Fruit fly (Drosophila melanogaster) ovary, adult (tissue): ENCODE data around the gene fok.

Experiments used
- CG17801 ChIP-seq: fragments of 200-800 bp; optimal IDR thresholded peaks from 2 replicates; lab custom pipeline; 2019; ENCODE audit warnings: missing biosample characterization, mild to moderate bottlenecking, missing genetic modification characterization, moderate library complexity; ENCODE audit not compliant: partially characterized antibody

Gene fok

DNA sequence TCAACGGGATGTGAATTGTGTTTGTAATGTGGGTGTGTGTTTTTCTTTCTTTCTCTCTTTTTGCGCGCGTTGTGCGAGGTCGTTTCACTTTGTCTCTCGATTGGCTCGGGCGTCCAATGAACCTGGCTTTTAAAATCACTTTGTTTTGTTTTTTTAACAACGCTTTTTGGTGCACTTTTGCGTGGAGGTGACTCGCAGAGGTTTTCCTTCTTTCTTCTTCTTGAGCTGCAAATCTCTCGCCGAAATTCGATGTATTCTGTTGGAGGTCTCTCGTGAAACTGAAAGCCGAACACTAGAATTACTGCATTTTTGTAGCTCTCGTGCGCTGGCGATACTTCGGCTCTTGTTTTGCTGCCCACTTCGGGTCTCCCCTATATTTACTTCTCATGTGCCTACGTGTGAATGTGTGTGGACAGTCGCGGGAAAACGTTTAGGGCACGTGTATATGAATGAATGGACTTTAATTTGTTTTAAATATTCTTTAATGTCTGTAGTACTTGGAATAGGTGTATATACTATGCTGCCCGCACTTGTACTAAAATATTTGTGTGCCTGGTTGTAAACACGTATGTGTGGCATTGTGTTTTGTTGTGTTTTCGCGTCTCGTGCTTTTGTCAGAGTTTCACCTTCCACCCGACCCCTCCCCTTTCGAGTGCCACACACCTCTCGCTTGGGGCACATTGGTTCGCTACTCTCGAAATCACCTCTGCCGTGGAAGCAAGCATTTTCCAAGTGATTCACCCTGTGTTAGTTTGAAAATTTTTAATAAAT lies at the start of gene fok:
fok (minus strand) TSS at position 286 of the 771 bp plus-strand sequence.
- peak; percentile 97 for TF ChIP-seq CG17801 (GFP tag; lab: Kevin White, UChicago)

DNA sequence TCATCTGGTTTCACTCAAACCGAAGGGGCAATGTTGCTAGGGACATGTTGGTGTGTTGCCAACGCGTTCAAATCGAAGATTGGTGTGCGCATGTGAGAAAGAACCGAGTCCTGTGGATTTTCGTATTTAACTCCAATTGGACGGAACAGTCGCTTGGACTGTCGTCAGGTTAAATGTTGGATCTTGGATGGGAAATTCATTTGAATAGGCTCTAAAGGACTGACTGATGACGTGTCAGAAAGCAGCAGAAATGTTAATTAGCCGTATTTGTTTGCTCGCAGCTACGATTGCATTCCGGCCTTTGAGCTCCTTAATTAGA lies 36.3 kb upstream of the fok start:
- no peak for TF ChIP-seq CG17801 (GFP tag; lab: Kevin White, UChicago)

DNA sequence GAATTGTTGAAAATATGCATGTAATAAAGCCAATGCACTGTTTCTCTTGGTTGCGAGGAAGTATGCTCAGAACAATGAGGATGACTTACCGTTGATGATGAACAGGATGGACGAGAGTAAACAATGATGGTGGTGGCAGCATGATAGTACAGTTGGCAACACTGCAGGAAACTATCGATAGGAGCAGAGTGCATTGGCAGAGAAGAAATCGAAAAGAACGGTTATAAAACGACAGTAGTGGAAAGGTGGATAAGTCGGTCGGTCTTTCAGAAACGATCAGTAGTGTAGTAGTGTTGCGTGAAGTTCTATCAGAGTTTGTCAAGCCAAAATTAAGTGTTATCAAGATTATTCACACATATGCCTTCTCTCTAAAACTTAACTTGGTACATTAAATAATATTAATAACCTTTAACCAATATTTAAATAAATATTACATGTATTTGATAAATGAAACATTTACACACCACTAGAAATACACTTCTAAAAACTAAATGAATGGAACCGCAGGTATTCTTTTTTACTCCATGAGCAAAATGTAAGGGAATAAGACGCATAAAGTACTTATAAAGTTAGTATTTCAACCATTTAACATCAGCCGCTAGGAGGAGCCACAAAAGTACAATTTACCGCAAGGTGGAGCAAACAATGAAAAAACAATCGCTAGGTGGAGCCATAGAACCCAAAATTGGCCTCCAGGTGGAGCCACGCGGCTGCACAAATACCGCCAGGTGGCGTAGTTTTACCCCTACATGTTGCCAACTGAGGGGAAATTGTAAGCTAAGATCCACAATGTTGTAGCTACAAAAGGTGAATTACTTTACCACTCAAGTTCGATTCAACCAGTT lies 35.7 kb upstream of the fok start:
- TF ChIP-seq CG17801 (GFP tag; lab: Kevin White, UChicago) = peak; percentile 15

DNA sequence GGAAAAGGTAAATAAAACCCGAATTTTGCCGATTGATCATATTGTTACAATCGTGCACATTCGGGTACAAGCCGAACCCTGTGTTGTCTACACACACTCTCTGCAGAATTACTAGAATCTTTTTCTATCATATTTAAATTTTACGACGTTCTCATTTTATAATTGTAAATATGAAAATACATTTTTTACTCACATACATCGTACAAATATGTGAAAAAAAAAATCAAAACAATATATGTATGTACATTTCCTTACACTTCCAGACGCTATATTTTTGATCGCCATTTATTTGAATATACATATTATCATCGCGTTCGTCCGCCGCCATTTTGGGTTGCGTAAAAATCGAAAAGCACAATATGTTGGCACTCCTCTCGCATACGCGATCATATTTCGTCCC lies 32.9 kb upstream of the fok start:
- no peak for TF ChIP-seq CG17801 (GFP tag; lab: Kevin White, UChicago)

DNA sequence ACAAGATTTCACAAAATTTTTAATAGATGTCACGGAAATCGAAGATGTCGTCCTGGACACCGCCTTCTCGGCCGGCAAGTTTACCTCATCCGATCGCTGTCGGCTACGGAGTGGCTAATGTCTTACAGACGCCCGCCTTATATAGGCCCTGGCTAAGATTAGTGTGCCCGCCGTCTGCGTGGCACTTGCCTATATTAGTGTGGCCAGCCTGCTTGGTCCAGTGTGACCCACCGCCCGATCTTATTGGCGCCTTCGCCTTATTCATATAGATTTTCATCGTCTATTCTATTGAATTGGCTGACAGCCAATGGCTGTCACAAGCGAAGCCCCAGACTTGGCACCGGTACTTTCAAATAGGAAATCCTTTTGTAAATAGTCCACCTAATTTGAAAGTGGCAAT lies 31.0 kb upstream of the fok start:
- TF ChIP-seq CG17801 (GFP tag; lab: Kevin White, UChicago) = no peak

DNA sequence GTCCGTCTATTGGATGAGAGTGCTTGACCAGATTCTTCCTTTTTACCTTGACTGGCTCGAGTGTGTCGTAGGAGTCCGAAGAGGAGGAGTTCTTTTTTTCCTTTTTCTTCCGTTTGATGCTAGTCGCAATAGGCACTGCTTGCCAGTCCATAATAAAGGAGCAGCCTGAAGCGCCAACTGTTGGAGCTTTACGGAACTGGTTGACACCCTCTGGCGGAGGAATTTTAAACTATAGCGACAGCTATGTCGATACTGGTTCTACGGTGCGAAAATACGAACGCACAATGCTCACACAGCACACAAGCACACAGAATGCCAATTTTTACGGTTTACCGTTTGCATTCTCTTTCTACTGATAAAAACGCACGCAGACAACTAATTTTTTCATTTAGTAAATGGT lies 21.7 kb upstream of the fok start:
- no peak for TF ChIP-seq CG17801 (GFP tag; lab: Kevin White, UChicago)

DNA sequence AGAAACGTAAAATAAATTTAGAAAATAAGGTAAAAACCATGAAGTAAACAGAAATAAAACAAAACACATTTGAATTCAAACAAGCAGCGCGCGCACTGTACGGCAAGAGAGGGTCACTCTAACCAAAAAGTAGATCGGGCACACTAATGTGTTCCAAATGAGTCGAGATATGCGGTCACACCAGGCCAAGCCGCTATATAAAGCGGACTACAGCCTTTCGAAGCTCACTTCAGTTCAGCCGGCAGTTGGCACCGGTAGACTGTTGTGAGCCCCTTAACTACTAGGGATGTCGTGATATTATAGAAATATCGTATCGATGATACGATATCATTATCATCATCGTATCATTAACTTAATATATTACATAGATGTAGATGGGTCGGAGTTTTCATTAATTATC lies 19.7 kb upstream of the fok start:
- TF ChIP-seq CG17801 (GFP tag; lab: Kevin White, UChicago) = peak; percentile 4

DNA sequence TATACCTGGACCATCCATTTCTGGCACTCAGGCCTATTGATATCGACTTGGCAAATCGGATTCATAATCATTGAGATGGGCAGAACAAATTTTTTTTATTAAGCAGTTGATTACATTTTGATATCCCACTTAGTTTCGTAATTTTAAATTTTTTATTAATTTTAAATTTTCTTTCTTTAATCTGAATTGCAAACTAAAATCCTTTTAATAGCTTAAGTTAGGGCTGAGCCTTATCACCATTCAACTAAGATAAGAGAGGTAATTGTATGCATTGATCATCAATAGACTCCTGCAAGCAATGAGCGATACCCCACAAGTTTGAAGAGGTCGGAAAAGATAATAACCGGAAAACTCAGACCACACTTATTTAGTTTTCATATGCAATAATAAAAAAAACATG lies 19.2 kb upstream of the fok start, which contains the start of gene CG13970:
CG13970 (minus strand) TSS at position 101 of the 400 bp plus-strand sequence.
- TF ChIP-seq CG17801 (GFP tag; lab: Kevin White, UChicago) = no peak

DNA sequence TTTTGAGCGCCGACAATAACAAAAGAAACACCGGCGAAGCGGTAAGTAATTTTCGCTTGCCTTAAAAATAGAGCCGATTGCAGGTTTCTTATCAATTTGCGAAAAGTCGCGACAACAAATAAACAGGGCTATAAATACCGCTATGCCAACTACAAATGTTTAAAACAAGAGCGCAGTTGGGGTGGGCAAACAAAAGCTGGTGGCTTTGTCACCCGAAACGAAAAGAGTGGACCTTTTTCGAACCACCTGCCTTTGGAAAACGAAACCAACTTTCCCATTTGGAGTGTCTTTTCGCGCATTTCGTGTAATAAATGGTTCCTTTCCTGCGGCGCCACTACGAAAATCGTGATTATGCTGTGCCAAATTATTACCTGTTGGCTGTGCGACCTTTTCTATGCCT lies 13.3 kb upstream of the fok start:
- no peak for TF ChIP-seq CG17801 (GFP tag; lab: Kevin White, UChicago)

DNA sequence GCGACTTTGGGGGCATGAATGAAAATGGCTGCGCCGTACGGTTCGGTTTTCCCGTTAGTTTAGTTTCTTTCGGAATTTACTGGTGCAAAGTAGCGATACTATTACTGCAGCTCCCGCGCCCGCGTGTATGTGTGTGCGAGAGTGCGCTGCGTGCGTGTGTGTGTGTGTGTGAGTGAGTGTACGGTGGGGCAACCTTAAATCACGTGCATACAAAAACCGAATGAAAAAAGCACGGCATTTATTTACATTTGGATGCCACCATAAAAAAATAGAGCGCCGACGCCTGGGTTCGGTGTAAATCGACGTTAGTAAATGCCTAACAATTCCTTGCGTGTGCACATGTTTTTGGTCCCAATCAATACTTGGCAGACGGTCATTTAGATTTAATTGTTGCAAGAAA lies 12.9 kb upstream of the fok start:
- no peak for TF ChIP-seq CG17801 (GFP tag; lab: Kevin White, UChicago)

DNA sequence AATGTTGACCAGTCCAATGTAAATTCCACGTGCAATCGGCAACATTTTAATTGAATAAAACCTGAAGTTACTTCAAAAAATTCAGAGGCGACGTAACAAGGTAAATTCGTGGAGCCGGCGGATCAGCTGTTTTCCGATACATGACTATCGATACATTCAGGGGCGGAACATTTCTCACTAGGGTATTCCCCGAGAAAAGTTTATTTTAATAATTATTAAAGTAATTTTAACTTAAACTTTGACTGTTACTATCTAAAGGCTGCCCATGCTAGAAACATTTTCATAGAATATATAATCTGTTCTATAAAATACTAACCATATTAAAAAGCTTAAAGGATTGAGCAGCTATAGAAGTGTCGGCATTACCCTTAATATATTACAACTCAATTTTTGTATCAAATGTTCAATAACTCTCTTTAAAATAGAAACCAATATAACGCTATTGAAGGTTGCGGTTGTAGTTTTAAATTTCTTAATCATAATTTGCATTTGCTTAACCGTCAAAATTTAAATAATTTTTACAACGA lies 12.3 kb upstream of the fok start, which contains the start of the genes mRpS18B and Kua:
mRpS18B (minus strand) TSS at position 149 of the 527 bp plus-strand sequence.
Kua (plus strand) TSS at position 477 of the 527 bp plus-strand sequence.
- TF ChIP-seq CG17801 (GFP tag; lab: Kevin White, UChicago) = no peak

DNA sequence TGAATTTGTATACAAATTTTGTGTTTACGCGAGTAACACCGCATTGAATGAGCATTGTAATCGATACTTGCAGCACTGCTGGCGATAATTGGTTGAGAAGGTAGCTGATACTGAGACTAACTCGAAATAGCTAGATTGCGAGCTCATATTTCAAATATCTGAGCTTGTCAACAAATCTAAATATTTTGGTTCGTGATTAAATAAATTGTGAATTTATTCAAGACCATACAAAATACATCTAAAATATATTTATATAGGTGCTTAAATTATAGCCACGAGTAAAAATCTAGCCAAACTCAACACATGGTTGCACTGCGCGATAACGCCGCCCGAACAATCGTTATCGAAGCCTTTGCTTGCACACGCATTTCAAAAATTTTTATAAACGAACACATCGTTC lies 8.9 kb upstream of the fok start, which contains the start of the genes Taf13 and nesd:
Taf13 (minus strand) TSS at position 56 of the 400 bp plus-strand sequence.
nesd (plus strand) TSS at position 179 of the 400 bp plus-strand sequence.
- peak; percentile 60 for TF ChIP-seq CG17801 (GFP tag; lab: Kevin White, UChicago)

DNA sequence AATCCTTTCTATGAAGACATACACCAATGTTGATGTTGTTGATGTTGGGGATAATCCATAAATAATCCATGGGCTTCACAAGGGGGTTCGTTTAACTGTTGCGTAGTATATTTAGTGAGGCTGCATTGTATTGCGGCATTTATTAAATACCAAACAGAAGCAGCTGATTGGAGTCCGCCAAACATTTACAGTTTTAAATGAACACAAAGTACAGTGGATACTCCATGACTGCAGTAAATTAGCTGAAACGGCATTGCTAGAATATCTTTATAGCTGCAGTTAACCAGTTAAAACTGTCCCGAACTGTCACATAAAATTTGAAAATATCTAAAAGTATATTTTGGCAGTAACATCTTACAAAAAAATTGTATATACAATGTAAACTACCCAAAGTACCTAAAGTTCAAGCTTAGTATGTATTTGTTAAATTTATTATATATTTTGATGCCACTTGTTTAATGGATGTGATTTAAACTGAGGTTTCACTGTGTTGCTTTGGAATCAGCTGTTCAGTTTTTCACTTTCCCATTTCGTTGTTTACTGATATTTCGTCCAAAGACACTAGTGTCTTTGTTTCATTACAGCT lies 6.3 kb upstream of the fok start, which contains the start of the genes CG10747 and Pyroxd1:
CG10747 (minus strand) TSS at position 255 of the 586 bp plus-strand sequence.
Pyroxd1 (plus strand) TSS at position 342 of the 586 bp plus-strand sequence.
- peak; percentile 99 for TF ChIP-seq CG17801 (GFP tag; lab: Kevin White, UChicago)

DNA sequence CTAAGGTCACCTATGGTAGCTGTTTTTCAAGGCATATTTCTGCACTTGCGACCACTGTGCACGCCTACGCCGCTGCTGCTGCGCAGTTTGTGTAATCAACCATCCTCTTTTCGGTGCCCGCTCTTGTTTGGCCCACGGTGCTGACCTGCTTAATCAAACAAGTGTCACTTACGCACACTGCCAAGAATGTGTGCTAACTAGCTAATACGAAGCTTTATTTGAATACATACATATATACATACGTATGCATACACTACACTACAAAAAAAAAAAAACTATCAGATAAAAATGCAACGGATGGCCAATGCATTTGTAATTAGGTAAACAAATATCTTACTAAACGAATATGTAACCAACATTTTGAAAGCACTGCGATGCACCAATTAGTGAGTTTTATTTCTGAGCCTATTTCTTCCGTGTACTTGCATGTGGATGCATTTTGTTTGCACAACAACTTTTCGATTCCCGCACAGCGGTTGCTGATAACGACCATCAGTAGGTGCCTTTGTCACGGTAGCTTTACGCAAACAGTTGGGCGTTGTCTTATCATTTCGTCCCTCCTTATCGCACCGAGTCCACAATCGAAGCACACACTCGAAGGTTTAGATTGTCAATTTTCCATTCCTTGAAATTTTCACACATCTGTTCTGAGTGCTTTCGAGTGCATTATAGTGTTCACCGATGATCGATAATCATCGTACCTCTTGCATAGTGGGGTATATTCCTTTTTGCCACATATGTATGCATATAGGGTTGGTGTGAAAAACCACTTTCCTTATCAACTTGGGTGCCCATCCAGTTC lies 1.6 kb upstream of the fok start:
- TF ChIP-seq CG17801 (GFP tag; lab: Kevin White, UChicago) = peak; percentile 36
